Worm (Caenorhabditis elegans) whole organism, L2 larva: ENCODE results near the gene his-61.

Experiments used
- F13H6.1 ChIP-seq: sonication (generic microtip); optimal IDR thresholded peaks from 2 replicates; lab custom pipeline; 2016; ENCODE audit warnings: missing genetic modification characterization, missing compliant biosample characterization
- ZK546.5 ChIP-seq: sonication (generic microtip); optimal IDR thresholded peaks from 2 replicates; lab custom pipeline; 2017; ENCODE audit warnings: missing biosample characterization, missing genetic modification characterization
- ama-1 ChIP-seq: fragments of 150-350 bp; optimal IDR thresholded peaks from 2 replicates; lab custom pipeline; 2018; ENCODE audit warnings: inconsistent platforms
- blmp-1 ChIP-seq: sonication (generic microtip); optimal IDR thresholded peaks from 2 replicates; lab custom pipeline; 2017; ENCODE audit warnings: missing genetic modification characterization, mild to moderate bottlenecking, missing compliant biosample characterization, antibody characterized with exemption, moderate library complexity; ENCODE audit not compliant: insufficient read depth
- ceh-16 ChIP-seq: fragments of 150-350 bp; optimal IDR thresholded peaks from 2 replicates; lab custom pipeline; 2014; ENCODE audit warnings: missing biosample characterization, missing genetic modification characterization
- ceh-82 ChIP-seq: fragments of 150-350 bp; optimal IDR thresholded peaks from 2 replicates; lab custom pipeline; 2014; ENCODE audit warnings: missing biosample characterization, missing genetic modification characterization
- egl-27 ChIP-seq: sonication (generic microtip); optimal IDR thresholded peaks from 3 replicates; lab custom pipeline; 2017; ENCODE audit warnings: missing biosample characterization, missing genetic modification reagents, missing genetic modification characterization
- elt-3 ChIP-seq: sonication (generic microtip); optimal IDR thresholded peaks from 2 replicates; lab custom pipeline; 2017; ENCODE audit warnings: missing biosample characterization, missing genetic modification characterization
- fos-1 ChIP-seq: fragments of 150-350 bp; optimal IDR thresholded peaks from 2 replicates; lab custom pipeline; 2014; ENCODE audit warnings: missing biosample characterization, missing genetic modification characterization
- lin-11 ChIP-seq: fragments of 150-350 bp; sonication (generic microtip); optimal IDR thresholded peaks from 2 replicates; lab custom pipeline; 2014; ENCODE audit warnings: missing biosample characterization, missing genetic modification characterization, inconsistent platforms, mixed read lengths
- lin-13 ChIP-seq: fragments of 150-350 bp; optimal IDR thresholded peaks from 2 replicates; lab custom pipeline; 2014; ENCODE audit warnings: missing biosample characterization, missing genetic modification reagents, missing genetic modification characterization
- lin-39 ChIP-seq: fragments of 150-350 bp; optimal IDR thresholded peaks from 2 replicates; lab custom pipeline; 2014; ENCODE audit warnings: missing biosample characterization, missing genetic modification reagents, missing genetic modification characterization
- lsy-2 ChIP-seq, 2 experiments: fragments of 150-350 bp in 1 of 2; sonication (generic microtip) in 1 of 2; optimal IDR thresholded peaks; 2 replicates each; lab custom pipeline; 2014 to 2017; ENCODE audit warnings: missing biosample characterization in 2 of 2, missing genetic modification characterization in 2 of 2
- mab-5 ChIP-seq: fragments of 150-350 bp; optimal IDR thresholded peaks from 2 replicates; lab custom pipeline; 2014; ENCODE audit warnings: missing biosample characterization, missing genetic modification characterization
- mbf-1 ChIP-seq: sonication (generic microtip); optimal IDR thresholded peaks from 2 replicates; lab custom pipeline; 2017; ENCODE audit warnings: missing biosample characterization, missing genetic modification characterization
- mdl-1 ChIP-seq, 2 experiments: fragments of 150-350 bp in 1 of 2; sonication (generic microtip) in 1 of 2; optimal IDR thresholded peaks; 2 replicates each; lab custom pipeline; 2017; ENCODE audit warnings: missing biosample characterization in 2 of 2, missing genetic modification characterization in 2 of 2
- nhr-11 ChIP-seq: fragments of 150-350 bp; optimal IDR thresholded peaks from 2 replicates; lab custom pipeline; 2014; ENCODE audit warnings: missing biosample characterization, missing genetic modification characterization
- nhr-237 ChIP-seq: fragments of 150-350 bp; optimal IDR thresholded peaks from 2 replicates; lab custom pipeline; 2014; ENCODE audit warnings: missing biosample characterization, missing genetic modification characterization
- nhr-77 ChIP-seq: fragments of 150-350 bp; optimal IDR thresholded peaks from 2 replicates; lab custom pipeline; 2014; ENCODE audit warnings: missing biosample characterization, missing genetic modification characterization
- sem-4 ChIP-seq: fragments of 150-350 bp; optimal IDR thresholded peaks from 2 replicates; lab custom pipeline; 2014; ENCODE audit warnings: missing biosample characterization, missing genetic modification reagents, missing genetic modification characterization
- skn-1 ChIP-seq: sonication (generic microtip); optimal IDR thresholded peaks from 2 replicates; lab custom pipeline; 2017; ENCODE audit warnings: missing biosample characterization, missing genetic modification characterization
- sma-3 ChIP-seq: sonication (generic microtip); optimal IDR thresholded peaks from 2 replicates; lab custom pipeline; 2016; ENCODE audit warnings: missing genetic modification reagents, missing genetic modification characterization, missing compliant biosample characterization
- sma-9 ChIP-seq, 2 experiments: fragments of 150-350 bp in 1 of 2; sonication (generic microtip) in 1 of 2; optimal IDR thresholded peaks; 2 replicates each; lab custom pipeline; 2014 to 2016; ENCODE audit warnings: missing genetic modification characterization in 2 of 2, mild to moderate bottlenecking in 1 of 2, missing biosample characterization in 1 of 2, missing compliant biosample characterization in 1 of 2, missing genetic modification reagents in 1 of 2, moderate library complexity in 1 of 2
- zag-1 ChIP-seq: fragments of 150-350 bp; optimal IDR thresholded peaks from 2 replicates; lab custom pipeline; 2014; ENCODE audit warnings: missing biosample characterization, missing genetic modification characterization
- ztf-11 ChIP-seq: sonication (generic microtip); optimal IDR thresholded peaks from 2 replicates; lab custom pipeline; 2017; ENCODE audit warnings: missing biosample characterization, missing genetic modification characterization

The his-61 gene

ce11 chrIV:7451345-7451744 lies 34.7 kb downstream of the his-61 start, which contains the start of gene tes-1:
TSS of gene tes-1 (minus strand) at chrIV:7451445.
- TF ChIP-seq elt-3 (tag; lab: Kevin White, UChicago), result no peak
- no peak for TF ChIP-seq ceh-16
- no peak for TF ChIP-seq lsy-2 (tag; optimal IDR thresholded peaks at IDR 0.05; lab: Kevin White, UChicago)
- no peak for TF ChIP-seq sem-4 (tag; lab: Kevin White, UChicago)
- no peak for TF ChIP-seq ztf-11 (tag; lab: Kevin White, UChicago)
- no peak for TF ChIP-seq blmp-1 (tag; lab: Kevin White, UChicago)
- no peak for TF ChIP-seq egl-27
- TF ChIP-seq mbf-1, result no peak
- TF ChIP-seq nhr-237 (tag; lab: Kevin White, UChicago), result no peak
- no peak for TF ChIP-seq nhr-11 (tag; lab: Kevin White, UChicago)
- TF ChIP-seq sma-9 (GFP tag; optimal IDR thresholded peaks at IDR 0.05; lab: Kevin White, UChicago), result no peak
- TF ChIP-seq sma-9 (tag; optimal IDR thresholded peaks at IDR 0.05; lab: Kevin White, UChicago), result no peak
- TF ChIP-seq lin-11 (tag; lab: Kevin White, UChicago), result no peak
- TF ChIP-seq nhr-77 (tag; lab: Kevin White, UChicago), result no peak
- TF ChIP-seq sma-3 (GFP tag; lab: Kevin White, UChicago), result no peak
- TF ChIP-seq mdl-1 (tag; optimal IDR thresholded peaks at IDR 0.05; lab: Kevin White, UChicago), result no peak
- no peak for TF ChIP-seq skn-1 (tag; lab: Kevin White, UChicago)
- TF ChIP-seq lin-39 (tag; lab: Kevin White, UChicago), result no peak

DNA sequence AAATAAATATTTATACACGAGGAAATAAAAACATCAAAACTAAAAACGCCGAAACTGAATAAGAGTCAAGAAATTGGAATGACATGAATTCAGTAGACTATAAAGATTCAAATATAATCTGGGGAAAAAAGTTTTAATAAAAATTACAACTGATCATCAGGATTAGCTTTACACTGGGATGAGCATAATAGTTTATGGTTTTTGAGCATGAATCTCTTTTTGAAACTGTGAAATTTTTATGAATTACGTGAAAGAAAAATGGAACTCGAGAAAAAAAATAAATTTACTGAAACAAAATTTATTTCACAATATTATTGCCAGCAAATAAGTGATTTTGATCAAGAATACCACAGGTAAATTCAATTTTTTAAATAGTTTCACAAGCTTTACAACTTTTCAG lies 38.5 kb downstream of the his-61 start, which contains the start of gene B0496.2:
TSS of gene B0496.2 (plus strand) at position 301 of the 400 bp plus-strand sequence.
- no peak for TF ChIP-seq mab-5 (tag; lab: Kevin White, UChicago)

- no peak for TF ChIP-seq F13H6.1
- TF ChIP-seq blmp-1 (tag; lab: Kevin White, UChicago), result no peak
- TF ChIP-seq ceh-82 (tag; lab: Kevin White, UChicago), result no peak
- no peak for TF ChIP-seq zag-1 (tag; lab: Kevin White, UChicago)
- TF ChIP-seq, all 48 proteins: peak for 0
These were observed 40.0 kb downstream of the his-61 start, which contains the start of gene B0496.1 for ce11 chrIV:7445995-7446394. TSS of gene B0496.1 (plus strand) at chrIV:7446295.

ce11 chrIV:7445236-7445635 lies 40.8 kb downstream of the his-61 start, which contains the start of gene valv-1:
TSS of gene valv-1 (minus strand) at chrIV:7445336.
- TF ChIP-seq ama-1 (no peak), fos-1 (peak; percentile 28)

DNA sequence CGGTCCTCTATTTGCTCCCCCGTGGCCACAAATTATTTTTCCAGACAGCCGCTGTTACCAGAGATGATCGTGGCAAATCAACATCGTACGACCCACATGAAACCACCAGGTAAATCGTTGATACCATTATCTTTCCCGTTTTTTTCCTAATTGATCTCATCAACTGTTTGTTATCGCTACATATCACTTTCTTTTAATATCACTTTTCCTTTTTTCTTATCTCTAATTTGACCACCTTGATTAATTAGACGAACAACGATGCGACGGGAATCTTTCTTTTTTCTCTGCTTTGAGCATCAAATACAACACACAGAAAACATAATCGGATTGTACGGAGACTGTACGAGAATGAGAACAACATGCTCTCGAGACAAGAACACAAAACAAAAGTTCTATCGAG lies 45.8 kb downstream of the his-61 start:
- no peak for TF ChIP-seq egl-27
- TF ChIP-seq blmp-1 (tag; lab: Kevin White, UChicago), result peak; percentile 80

- TF ChIP-seq lin-13 (no peak), ZK546.5 (tag; lab: Kevin White, UChicago) (no peak)
These were observed 46.6 kb downstream of the his-61 start for ce11 chrIV:7439377-7439776.
